Worm (Caenorhabditis elegans): ENCODE results near the gene W06H8.2.

DNA sequence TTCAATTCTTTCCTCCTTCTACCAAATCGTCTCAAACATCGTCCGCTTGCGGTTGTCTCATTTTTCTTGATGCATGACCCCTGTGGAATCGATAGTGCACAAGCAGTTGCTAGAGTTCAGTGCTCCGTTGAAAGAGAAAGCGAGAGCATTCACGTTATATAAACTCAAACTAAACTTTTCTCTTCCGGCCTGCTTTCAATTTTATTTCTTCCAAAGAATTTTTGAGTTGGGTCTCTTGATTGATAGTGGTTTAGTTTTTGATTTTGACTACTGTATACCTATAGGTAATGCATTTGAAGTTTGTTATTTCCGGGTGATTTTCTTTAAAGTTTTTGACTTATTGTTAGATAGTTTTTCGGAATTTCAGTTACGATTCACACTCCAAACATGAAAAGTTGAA, 6.0 kb downstream of the W06H8.2 start:
- TF ChIP-seq snpc-4 (tag; optimal IDR thresholded peaks at IDR 0.05) (no peak), nhr-90 (tag; optimal IDR thresholded peaks at IDR 0.05; ENCODE audit: poor library complexity) (no peak), ces-1 (GFP tag; optimal IDR thresholded peaks at IDR 0.05) (no peak), lin-13 (GFP tag; optimal IDR thresholded peaks at IDR 0.05) (no peak), unc-62 (GFP tag; optimal IDR thresholded peaks at IDR 0.05) (no peak), unc-86 (tag; optimal IDR thresholded peaks at IDR 0.05) (no peak), ama-1 (optimal IDR thresholded peaks at IDR 0.05) (no peak), skn-1 (tag; optimal IDR thresholded peaks at IDR 0.05) (no peak), mdl-1 (tag; optimal IDR thresholded peaks at IDR 0.05) (no peak), grh-1 (GFP tag; IDR thresholded peaks at IDR 0.05) (no peak), blmp-1 (tag; optimal IDR thresholded peaks at IDR 0.05) (no peak), nhr-76 (tag; optimal IDR thresholded peaks at IDR 0.05) (no peak), elt-3 (tag; optimal IDR thresholded peaks at IDR 0.05) (no peak)
